Worm (Caenorhabditis elegans): ENCODE results near the gene sre-46.

Gene sre-46

DNA sequence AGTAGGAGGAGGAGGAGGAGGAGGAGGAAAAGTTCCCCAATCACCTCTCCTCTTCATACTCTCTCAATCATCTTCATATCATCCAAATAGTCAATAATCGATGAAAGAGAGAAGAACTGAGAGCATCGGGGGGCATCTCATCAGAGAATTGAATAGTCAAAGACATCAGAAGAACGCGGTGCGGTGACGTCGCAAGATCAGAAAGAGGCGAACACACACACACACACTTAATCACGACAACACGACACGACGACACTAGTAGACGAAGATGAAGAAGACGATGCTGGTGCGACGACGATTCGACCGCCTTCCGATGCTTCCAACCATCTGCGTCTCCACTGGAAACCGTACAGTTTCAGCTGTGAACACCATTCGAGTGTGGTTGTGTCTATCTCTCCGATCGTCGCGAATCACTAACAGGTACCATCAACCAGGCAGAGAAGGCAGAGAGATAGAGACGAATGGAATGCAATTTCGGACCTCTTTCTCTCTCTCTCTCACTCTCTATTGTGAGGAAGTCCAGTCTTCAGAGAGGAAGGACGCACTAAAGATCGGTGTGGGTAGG is 42.5 kb downstream of the sre-46 start (continued):
- TF ChIP-seq nhr-90 (tag; optimal IDR thresholded peaks at IDR 0.05; ENCODE audit: poor library complexity): peak; percentile 64
- no peak for TF ChIP-seq Y116A8C.19 (tag; optimal IDR thresholded peaks at IDR 0.05; ENCODE audit: borderline replicate concordance)
- no peak for TF ChIP-seq mep-1 (tag; optimal IDR thresholded peaks at IDR 0.05)
- no peak for TF ChIP-seq unc-130 (tag; optimal IDR thresholded peaks at IDR 0.05)
- TF ChIP-seq sptf-1 (tag; optimal IDR thresholded peaks at IDR 0.05): no peak
- TF ChIP-seq ama-1 (optimal IDR thresholded peaks at IDR 0.05): no peak
- no peak for TF ChIP-seq fkh-10 (GFP tag; optimal IDR thresholded peaks at IDR 0.05)
- TF ChIP-seq aha-1 (tag; optimal IDR thresholded peaks at IDR 0.05): no peak
- no peak for TF ChIP-seq fkh-8 (tag; optimal IDR thresholded peaks at IDR 0.05)
- TF ChIP-seq lir-3 (tag; optimal IDR thresholded peaks at IDR 0.05; ENCODE audit: poor library complexity): no peak
- no peak for TF ChIP-seq dpl-1 (GFP tag; optimal IDR thresholded peaks at IDR 0.05)
- TF ChIP-seq mab-9 (GFP tag; IDR thresholded peaks at IDR 0.05): no peak
- TF ChIP-seq C16A3.4 (tag; optimal IDR thresholded peaks at IDR 0.05): no peak
- TF ChIP-seq rnt-1 (tag; optimal IDR thresholded peaks at IDR 0.05): no peak
- no peak for TF ChIP-seq unc-62 (GFP tag; optimal IDR thresholded peaks at IDR 0.05)
- peak in 1 of 2 experiments; percentile 25 for TF ChIP-seq mdl-1 (tag; optimal IDR thresholded peaks at IDR 0.05)
- no peak for TF ChIP-seq nhr-11 (tag; optimal IDR thresholded peaks at IDR 0.05)
- no peak for TF ChIP-seq C34B4.2 (tag; optimal IDR thresholded peaks at IDR 0.05)
- TF ChIP-seq unc-30 (tag; optimal IDR thresholded peaks at IDR 0.05): no peak
- no peak for TF ChIP-seq ztf-11 (tag; optimal IDR thresholded peaks at IDR 0.05)
- no peak for TF ChIP-seq ceh-82 (tag; optimal IDR thresholded peaks at IDR 0.05)
- no peak for TF ChIP-seq efl-1 (optimal IDR thresholded peaks at IDR 0.05)
- peak in 1 of 2 experiments; percentile 20 for TF ChIP-seq efl-1 (GFP tag; optimal IDR thresholded peaks at IDR 0.05 in 1 of 2)
- TF ChIP-seq dsc-1 (tag; optimal IDR thresholded peaks at IDR 0.05): no peak

DNA sequence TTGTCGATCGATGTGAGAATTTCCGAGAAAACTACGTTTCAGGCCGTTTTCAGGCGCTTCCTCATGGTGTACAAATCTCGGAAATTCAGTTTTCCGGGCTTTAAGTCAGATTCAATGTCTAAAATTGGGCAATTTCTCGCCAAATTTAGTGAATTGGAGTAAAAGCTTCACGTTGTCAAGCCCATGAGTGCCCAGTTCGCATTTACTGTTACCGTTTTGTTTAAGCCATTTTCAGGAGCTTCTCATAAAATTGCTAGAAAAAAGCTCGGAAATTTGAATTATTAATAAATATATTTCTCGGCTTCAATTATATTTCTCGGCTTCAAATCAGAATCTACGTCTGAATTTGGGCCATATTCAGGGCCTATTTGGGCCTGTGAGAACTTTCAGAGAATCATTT is 43.2 kb downstream of the sre-46 start:
- TF ChIP-seq xbp-1 (tag; optimal IDR thresholded peaks at IDR 0.05) (no peak), lin-39 (tag; optimal IDR thresholded peaks at IDR 0.05) (no peak), ztf-11 (tag; optimal IDR thresholded peaks at IDR 0.05) (no peak), pax-3 (tag; optimal IDR thresholded peaks at IDR 0.05) (no peak), fkh-4 (tag; optimal IDR thresholded peaks at IDR 0.05; ENCODE audit: borderline replicate concordance) (no peak), nhr-20 (tag; optimal IDR thresholded peaks at IDR 0.05) (no peak)

DNA sequence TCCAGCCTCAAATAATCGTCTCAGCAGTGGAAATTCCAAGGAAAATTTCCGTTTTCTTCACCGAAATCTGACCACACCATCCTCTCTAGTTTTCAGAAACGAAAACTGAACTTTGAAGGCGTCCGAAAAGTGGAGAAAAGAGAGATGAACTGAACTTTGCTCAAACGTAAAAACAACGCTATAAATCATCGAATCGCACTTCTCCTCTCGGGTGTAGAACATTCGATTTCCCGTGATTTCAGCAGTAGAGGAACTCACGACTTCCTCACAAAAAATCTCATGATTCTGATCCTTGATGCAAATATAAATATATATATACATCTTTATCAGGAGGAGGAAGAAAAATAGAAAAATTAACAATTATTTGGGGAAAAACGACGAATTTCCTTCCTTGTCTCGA is 45.9 kb downstream of the sre-46 start:
- TF ChIP-seq mab-9 (GFP tag; IDR thresholded peaks at IDR 0.05): no peak
- TF ChIP-seq ceh-88 (GFP tag; IDR thresholded peaks at IDR 0.05): no peak
- peak in 1 of 2 experiments; percentile 12 for TF ChIP-seq mdl-1 (tag; optimal IDR thresholded peaks at IDR 0.05)
- peak; percentile 54 for TF ChIP-seq nhr-71 (tag; optimal IDR thresholded peaks at IDR 0.05)
- peak; percentile 10 for TF ChIP-seq nhr-90 (tag; optimal IDR thresholded peaks at IDR 0.05; ENCODE audit: poor library complexity)
- TF ChIP-seq lin-35 (GFP tag; optimal IDR thresholded peaks at IDR 0.05): peak in 1 of 2 experiments; percentile 33
- no peak for TF ChIP-seq fkh-10 (GFP tag; optimal IDR thresholded peaks at IDR 0.05)
- peak; percentile 25 for TF ChIP-seq nhr-19 (GFP tag; conservative IDR thresholded peaks at IDR 0.05)
- TF ChIP-seq nhr-237 (tag; optimal IDR thresholded peaks at IDR 0.05): no peak
- no peak for TF ChIP-seq unc-62 (GFP tag; optimal IDR thresholded peaks at IDR 0.05)
- peak; percentile 6 for TF ChIP-seq nhr-20 (tag; optimal IDR thresholded peaks at IDR 0.05)
- TF ChIP-seq elt-3 (tag; optimal IDR thresholded peaks at IDR 0.05): peak in 1 of 6 experiments; percentile 40
- TF ChIP-seq unc-130 (tag; optimal IDR thresholded peaks at IDR 0.05): peak; percentile 42
- TF ChIP-seq ceh-82 (tag; optimal IDR thresholded peaks at IDR 0.05): no peak
- peak; percentile 66 for TF ChIP-seq nhr-85 (tag)
- no peak for TF ChIP-seq alr-1 (tag; optimal IDR thresholded peaks at IDR 0.05; ENCODE audit: borderline replicate concordance)

Measured in whole organism, L1 larva.